Fruit fly (Drosophila melanogaster): ENCODE data around the gene stg.

DNA sequence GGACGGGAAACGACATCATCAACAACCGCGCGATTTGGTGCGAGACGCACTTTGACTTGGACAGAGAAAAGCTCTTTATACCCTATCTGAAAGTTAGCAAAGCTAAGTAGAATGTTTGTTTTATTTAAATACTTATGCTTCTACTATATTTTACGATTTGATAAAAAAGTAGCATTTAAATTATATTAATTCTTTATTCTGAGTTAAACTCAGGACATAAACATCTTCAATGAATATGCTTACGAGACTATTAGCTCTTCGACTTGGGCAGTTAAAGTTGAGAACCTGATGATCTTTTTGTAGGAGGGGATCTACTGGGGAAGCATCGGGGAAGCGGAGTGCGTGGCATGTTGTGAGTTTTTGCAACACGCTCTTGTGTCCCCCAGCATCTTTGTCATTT, 22.1 kb upstream of the stg start:
- no peak for TF ChIP-seq Crg-1 (GFP tag; optimal IDR thresholded peaks at IDR 0.05)
- no peak for TF ChIP-seq CG14711 (tag; optimal IDR thresholded peaks at IDR 0.05)

Measured in whole organism, adult.